Worm (Caenorhabditis elegans) whole organism, L1 larva: ENCODE results near the gene T24C2.5.
"Not testable (repeated sequence)": the region's sequence is repeated elsewhere in the genome, so short reads cannot be mapped to it uniquely, and the experiment has no call there.

Experiments
- ama-1 ChIP-seq: fragments of 150-350 bp; optimal IDR thresholded peaks from 2 replicates; lab custom pipeline; 2014
- lin-35 ChIP-seq, 2 experiments: fragments of 150-350 bp; optimal IDR thresholded peaks; 2 replicates each; lab custom pipeline; 2014; ENCODE audit warnings: missing biosample characterization in 2 of 2, missing genetic modification characterization in 2 of 2, missing genetic modification reagents in 2 of 2
- lir-3 ChIP-seq: sonication (generic microtip); optimal IDR thresholded peaks from 2 replicates; lab custom pipeline; 2016; ENCODE audit warnings: mild to moderate bottlenecking, missing genetic modification characterization, moderate library complexity, missing compliant biosample characterization; ENCODE audit not compliant: poor library complexity
- nhr-237 ChIP-seq: fragments of 150-350 bp; optimal IDR thresholded peaks from 2 replicates; lab custom pipeline; 2014; ENCODE audit warnings: missing biosample characterization, missing genetic modification characterization
- unc-62 ChIP-seq: fragments of 150-350 bp; optimal IDR thresholded peaks from 2 replicates; lab custom pipeline; 2014; ENCODE audit warnings: missing biosample characterization, missing genetic modification reagents, missing genetic modification characterization
- unc-86 ChIP-seq: sonication (generic microtip); optimal IDR thresholded peaks from 2 replicates; lab custom pipeline; 2016; ENCODE audit warnings: missing genetic modification characterization, missing compliant biosample characterization
- unc-98 ChIP-seq: fragments of 200-800 bp; sonication (Bioruptor generic); IDR thresholded peaks from 2 replicates; pipeline ENCODE4 v1.3.6; 2022; ENCODE audit warnings: missing genetic modification characterization, missing compliant biosample characterization
- ztf-4 ChIP-seq: fragments of 150-350 bp; optimal IDR thresholded peaks from 2 replicates; lab custom pipeline; 2014; ENCODE audit warnings: missing biosample characterization, missing genetic modification characterization

DNA sequence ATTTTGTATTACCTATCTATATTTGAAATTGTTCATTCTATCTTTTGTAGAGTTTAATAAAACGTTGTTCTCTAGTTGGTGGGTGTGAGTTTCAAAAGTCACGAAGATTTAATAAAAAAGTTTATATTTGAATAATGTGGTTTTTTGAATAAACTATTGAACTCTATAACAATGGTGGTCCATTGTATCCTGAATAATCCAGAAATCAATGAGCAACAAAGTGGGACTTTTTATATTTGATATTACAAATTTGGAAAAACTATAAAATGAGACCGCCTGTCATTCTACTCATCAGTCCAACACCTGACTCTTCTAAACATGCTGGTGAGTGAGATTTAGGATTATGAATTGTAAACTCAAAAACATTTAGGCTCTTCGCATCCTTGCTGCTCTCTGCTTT is 5.8 kb upstream of the T24C2.5 start, which contains the start of gene nspc-19:
- TF ChIP-seq unc-98; lin-35 (GFP tag; optimal IDR thresholded peaks at IDR 0.05; lab: Kevin White, UChicago); lir-3 (tag; lab: Kevin White, UChicago); ama-1 (lab: Kevin White, UChicago); unc-86; unc-62 (GFP tag; lab: Kevin White, UChicago); nhr-237 (tag; lab: Kevin White, UChicago); ztf-4 (tag; lab: Kevin White, UChicago): not testable (repeated sequence)
